Fruit fly (Drosophila melanogaster) whole organism: ENCODE data around the gene GILT2.

Experiments used
- EcR ChIP-seq, 2 experiments: fragments of >200 bp; optimal IDR thresholded peaks; 2 replicates each; lab custom pipeline; 2017; ENCODE audit warnings: missing biosample characterization in 2 of 2, missing genetic modification characterization in 2 of 2, missing genetic modification reagents in 2 of 2
- pan ChIP-seq: fragments of >200 bp; optimal IDR thresholded peaks from 2 replicates; lab custom pipeline; 2017
- psq ChIP-seq: fragments of >200 bp; optimal IDR thresholded peaks from 2 replicates; lab custom pipeline; 2017
- usp ChIP-seq: fragments of >200 bp; optimal IDR thresholded peaks from 2 replicates; lab custom pipeline; 2017; ENCODE audit warnings: missing biosample characterization, missing genetic modification characterization, mixed read lengths

- no peak for TF ChIP-seq usp (GFP tag; lab: Kevin White, UChicago)
- no peak for TF ChIP-seq pan (lab: Kevin White, UChicago)
- TF ChIP-seq psq (lab: Kevin White, UChicago) = no peak
- TF ChIP-seq EcR (GFP tag; optimal IDR thresholded peaks at IDR 0.05; lab: Kevin White, UChicago) = no peak
These were observed 35.2 kb downstream of the GILT2 start for dm6 chr3R:23713901-23714300.
